Fruit fly (Drosophila melanogaster) whole organism, prepupa: Measurements from ENCODE around the gene Dad.

ENCODE experiments used
- Blimp-1 ChIP-seq: fragments of 200-800 bp; sonication (Bioruptor generic); optimal IDR thresholded peaks from 3 replicates; lab custom pipeline; 2017; ENCODE audit warnings: missing biosample characterization, missing genetic modification characterization, mild to moderate bottlenecking, moderate library complexity, missing genetic modification reagents
- CG10631 ChIP-seq: fragments of 200-800 bp; sonication (Bioruptor generic); optimal IDR thresholded peaks from 2 replicates; lab custom pipeline; 2016; ENCODE audit warnings: missing biosample characterization, missing genetic modification characterization
- CG11294 ChIP-seq: fragments of 200-800 bp; sonication (Bioruptor generic); IDR thresholded peaks from 2 replicates; pipeline ENCODE4 v1.3.6; 2022; ENCODE audit warnings: missing biosample characterization, missing genetic modification characterization
- CG11762 ChIP-seq: fragments of 200-800 bp; sonication (Bioruptor generic); optimal IDR thresholded peaks from 3 replicates; lab custom pipeline; 2016; ENCODE audit warnings: missing biosample characterization, missing genetic modification characterization; ENCODE audit not compliant: insufficient read depth
- CG11902 ChIP-seq: fragments of 200-800 bp; sonication (Bioruptor generic); optimal IDR thresholded peaks from 3 replicates; lab custom pipeline; 2016; ENCODE audit warnings: missing biosample characterization, missing genetic modification characterization
- CG15336 ChIP-seq: fragments of 200-800 bp; sonication (Bioruptor generic); IDR thresholded peaks from 2 replicates; pipeline ENCODE4 v1.3.6; 2022; ENCODE audit warnings: missing biosample characterization, missing genetic modification characterization
- CG16779 ChIP-seq: fragments of 200-800 bp; sonication (Bioruptor generic); optimal IDR thresholded peaks from 3 replicates; lab custom pipeline; 2017; ENCODE audit warnings: missing biosample characterization, mild to moderate bottlenecking, missing genetic modification characterization
- CG3032 ChIP-seq: fragments of 200-800 bp; optimal IDR thresholded peaks from 2 replicates; lab custom pipeline; 2019; ENCODE audit warnings: missing biosample characterization, mild to moderate bottlenecking, missing genetic modification characterization, moderate library complexity
- CG32006 ChIP-seq: fragments of 200-800 bp; sonication (Bioruptor generic); optimal IDR thresholded peaks from 3 replicates; lab custom pipeline; 2017; ENCODE audit warnings: missing biosample characterization, mild to moderate bottlenecking, missing genetic modification characterization
- CG3919 ChIP-seq: fragments of 200-800 bp; sonication (Bioruptor generic); optimal IDR thresholded peaks from 3 replicates; lab custom pipeline; 2016; ENCODE audit warnings: missing biosample characterization, missing genetic modification characterization
- CG4318 ChIP-seq: fragments of 200-800 bp; sonication (Bioruptor generic); optimal IDR thresholded peaks from 3 replicates; lab custom pipeline; 2017; ENCODE audit warnings: missing biosample characterization, mild to moderate bottlenecking, missing genetic modification characterization
- CG6276 ChIP-seq: fragments of 200-800 bp; sonication (Bioruptor generic); optimal IDR thresholded peaks from 2 replicates; lab custom pipeline; 2017; ENCODE audit warnings: missing biosample characterization, mild to moderate bottlenecking, missing genetic modification characterization
- CG6792 ChIP-seq: fragments of 200-800 bp; sonication (Bioruptor generic); optimal IDR thresholded peaks from 3 replicates; lab custom pipeline; 2016; ENCODE audit warnings: missing biosample characterization, missing genetic modification characterization
- CG6808 ChIP-seq: fragments of 200-800 bp; sonication (Bioruptor generic); optimal IDR thresholded peaks from 3 replicates; lab custom pipeline; 2017; ENCODE audit warnings: missing biosample characterization, missing genetic modification characterization, mild to moderate bottlenecking, moderate library complexity, missing genetic modification reagents
- CG6854 ChIP-seq: fragments of 200-800 bp; sonication (Bioruptor generic); optimal IDR thresholded peaks from 2 replicates; lab custom pipeline; 2017; ENCODE audit warnings: missing biosample characterization, mild to moderate bottlenecking, missing genetic modification characterization
- CG8119 ChIP-seq: fragments of 200-800 bp; sonication (Bioruptor generic); IDR thresholded peaks from 3 replicates; pipeline ENCODE4 v1.3.6; 2022; ENCODE audit warnings: missing biosample characterization, missing genetic modification characterization
- CG8319 ChIP-seq: fragments of 200-800 bp; sonication (Bioruptor generic); optimal IDR thresholded peaks from 3 replicates; lab custom pipeline; 2016; ENCODE audit warnings: missing biosample characterization, missing genetic modification characterization
- CG8632 ChIP-seq: fragments of 200-800 bp; sonication (Bioruptor generic); optimal IDR thresholded peaks from 3 replicates; lab custom pipeline; 2016; ENCODE audit warnings: missing biosample characterization, missing genetic modification characterization
- CG9139 ChIP-seq: fragments of 200-800 bp; sonication (Bioruptor generic); optimal IDR thresholded peaks from 3 replicates; lab custom pipeline; 2017; ENCODE audit warnings: missing biosample characterization, mild to moderate bottlenecking, missing genetic modification characterization
- Eip75B ChIP-seq: fragments of 200-800 bp; sonication (Bioruptor generic); optimal IDR thresholded peaks from 3 replicates; lab custom pipeline; 2016; ENCODE audit warnings: missing biosample characterization, missing genetic modification characterization
- Eip78C ChIP-seq: fragments of 200-800 bp; sonication (Bioruptor generic); peaks from one replicate; lab custom pipeline; 2016; ENCODE audit warnings: missing biosample characterization, missing genetic modification characterization
- Ets96B ChIP-seq: fragments of 200-800 bp; optimal IDR thresholded peaks from 2 replicates; lab custom pipeline; 2019; ENCODE audit warnings: missing biosample characterization, mild to moderate bottlenecking, missing genetic modification characterization, moderate library complexity
- Gug ChIP-seq: fragments of 200-800 bp; sonication (Bioruptor generic); IDR thresholded peaks from 2 replicates; pipeline ENCODE4 v1.3.6; 2022; ENCODE audit warnings: missing biosample characterization, missing genetic modification characterization
- Hr38 ChIP-seq: sonication (Bioruptor generic); optimal IDR thresholded peaks from 2 replicates; lab custom pipeline; 2016; ENCODE audit warnings: missing biosample characterization, missing genetic modification characterization
- Hr39 ChIP-seq: fragments of 200-800 bp; sonication (Bioruptor generic); optimal IDR thresholded peaks from 2 replicates; lab custom pipeline; 2016; ENCODE audit warnings: missing biosample characterization, missing genetic modification characterization
- Hr4 ChIP-seq: fragments of 200-800 bp; sonication (Bioruptor generic); optimal IDR thresholded peaks from 3 replicates; lab custom pipeline; 2016; ENCODE audit warnings: missing biosample characterization, missing genetic modification characterization
- Lpt ChIP-seq: fragments of 200-800 bp; sonication (Bioruptor generic); optimal IDR thresholded peaks from 3 replicates; lab custom pipeline; 2016; ENCODE audit warnings: missing biosample characterization, missing genetic modification characterization
- Met ChIP-seq: fragments of 200-800 bp; sonication (Bioruptor generic); optimal IDR thresholded peaks from 3 replicates; lab custom pipeline; 2016; ENCODE audit warnings: missing biosample characterization, missing genetic modification characterization
- Smox ChIP-seq: fragments of 200-800 bp; sonication (Bioruptor generic); optimal IDR thresholded peaks from 3 replicates; lab custom pipeline; 2016; ENCODE audit warnings: missing biosample characterization, missing genetic modification characterization
- Sox102F ChIP-seq: fragments of 200-800 bp; sonication (Bioruptor generic); optimal IDR thresholded peaks from 2 replicates; lab custom pipeline; 2016; ENCODE audit warnings: missing biosample characterization, mild to moderate bottlenecking, missing genetic modification characterization
- Sox15 ChIP-seq: fragments of 200-800 bp; sonication (Bioruptor generic); optimal IDR thresholded peaks from 3 replicates; lab custom pipeline; 2016; ENCODE audit warnings: missing biosample characterization, missing genetic modification characterization
- acj6 ChIP-seq: fragments of 200-800 bp; sonication (Bioruptor generic); optimal IDR thresholded peaks from 3 replicates; lab custom pipeline; 2016; ENCODE audit warnings: missing biosample characterization, missing genetic modification characterization
- cyc ChIP-seq: fragments of 200-800 bp; sonication (Bioruptor generic); optimal IDR thresholded peaks from 3 replicates; lab custom pipeline; 2016; ENCODE audit warnings: missing biosample characterization, missing genetic modification characterization
- dac ChIP-seq: fragments of 200-800 bp; sonication (Bioruptor generic); optimal IDR thresholded peaks from 2 replicates; lab custom pipeline; 2017; ENCODE audit warnings: missing biosample characterization, mild to moderate bottlenecking, missing genetic modification characterization
- dsx ChIP-seq: fragments of 200-800 bp; optimal IDR thresholded peaks from 3 replicates; lab custom pipeline; 2019; ENCODE audit warnings: missing biosample characterization, mild to moderate bottlenecking, missing genetic modification characterization, moderate library complexity; ENCODE audit not compliant: poor library complexity, severe bottlenecking
- eg ChIP-seq: fragments of 200-800 bp; sonication (Bioruptor generic); IDR thresholded peaks from 3 replicates; pipeline ENCODE4 v1.3.6; 2022; ENCODE audit warnings: missing biosample characterization, missing genetic modification characterization
- esn ChIP-seq: fragments of 200-800 bp; sonication (Bioruptor generic); optimal IDR thresholded peaks from 2 replicates; lab custom pipeline; 2016; ENCODE audit warnings: missing biosample characterization, mild to moderate bottlenecking, missing genetic modification characterization, moderate library complexity
- fd59A ChIP-seq: fragments of 200-800 bp; sonication (Bioruptor generic); optimal IDR thresholded peaks from 2 replicates; lab custom pipeline; 2017; ENCODE audit warnings: missing biosample characterization, mild to moderate bottlenecking, missing genetic modification characterization, missing genetic modification reagents
- fd85E ChIP-seq: fragments of 200-800 bp; sonication (Bioruptor generic); optimal IDR thresholded peaks from 3 replicates; lab custom pipeline; 2016; ENCODE audit warnings: missing biosample characterization, missing genetic modification characterization
- lz ChIP-seq: fragments of 200-800 bp; sonication (Bioruptor generic); optimal IDR thresholded peaks from 3 replicates; lab custom pipeline; 2016; ENCODE audit warnings: missing biosample characterization, missing genetic modification characterization
- net ChIP-seq: fragments of 200-800 bp; sonication (Bioruptor generic); optimal IDR thresholded peaks from 3 replicates; lab custom pipeline; 2016; ENCODE audit warnings: missing biosample characterization, missing genetic modification characterization
- salr ChIP-seq, 2 experiments: fragments of 200-800 bp; sonication (Bioruptor generic); optimal IDR thresholded peaks; 3 replicates each; lab custom pipeline; 2016 to 2018; ENCODE audit warnings: missing biosample characterization in 2 of 2, missing genetic modification characterization in 2 of 2, mild to moderate bottlenecking in 1 of 2
- spab ChIP-seq: fragments of 200-800 bp; sonication (Bioruptor generic); optimal IDR thresholded peaks from 2 replicates; lab custom pipeline; 2017; ENCODE audit warnings: missing biosample characterization, mild to moderate bottlenecking, missing genetic modification characterization, missing genetic modification reagents
- ss ChIP-seq, 2 experiments: fragments of 200-800 bp; sonication (Bioruptor generic); optimal IDR thresholded peaks; 2 replicates in 1 of 2; 3 replicates in 1 of 2; lab custom pipeline; 2017 to 2018; ENCODE audit warnings: mild to moderate bottlenecking in 2 of 2, missing biosample characterization in 2 of 2, missing genetic modification characterization in 2 of 2, moderate library complexity in 1 of 2
- svp ChIP-seq: fragments of 200-800 bp; sonication (Bioruptor generic); peaks from one replicate; lab custom pipeline; 2016; ENCODE audit warnings: missing biosample characterization, missing genetic modification characterization
- vri ChIP-seq: fragments of 200-800 bp; sonication (Bioruptor generic); optimal IDR thresholded peaks from 3 replicates; lab custom pipeline; 2016; ENCODE audit warnings: missing biosample characterization, mild to moderate bottlenecking, missing genetic modification characterization

Dad gene

DNA sequence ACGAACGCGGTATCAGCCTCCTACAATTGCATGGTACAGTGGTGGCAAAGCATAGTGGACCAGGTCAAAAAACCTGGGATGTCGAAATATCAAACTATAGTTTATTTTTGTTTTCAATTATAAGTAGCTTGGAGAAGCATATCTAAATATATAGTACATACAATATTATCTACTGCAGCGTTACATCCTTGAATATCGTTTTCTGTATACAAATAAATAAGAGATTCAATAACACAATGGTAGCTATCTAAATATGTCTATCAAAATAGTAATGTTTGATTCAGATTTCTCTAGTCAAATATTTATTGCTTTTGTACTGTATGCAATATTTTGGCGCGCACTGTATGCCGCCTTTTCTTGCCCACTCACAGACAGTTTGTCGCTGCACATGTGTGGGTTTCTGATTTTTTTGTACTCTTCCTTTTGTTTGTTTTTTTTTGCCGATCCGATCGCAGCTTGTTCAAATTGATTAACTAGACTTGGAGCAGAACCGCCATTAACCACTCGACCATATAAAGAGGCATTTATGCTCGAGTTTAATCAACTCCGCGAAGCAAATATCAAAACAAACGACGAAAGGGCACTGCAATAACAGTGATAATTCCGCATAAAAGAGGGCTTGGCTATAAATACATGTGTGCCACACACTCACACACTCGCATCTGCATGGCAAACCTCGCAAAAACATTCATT lies 27.0 kb downstream of the Dad start (continued):
- TF ChIP-seq Eip75B (GFP tag; lab: Kevin White, UChicago) (peak; percentile 98), net (GFP tag; lab: Kevin White, UChicago) (peak; percentile 97), CG8632 (GFP tag; lab: Kevin White, UChicago) (peak; percentile 98), CG15336 (GFP tag; lab: Robert Waterston, UW) (peak; percentile 98), fd59A (GFP tag; lab: Kevin White, UChicago) (peak; percentile 97), Ets96B (peak; percentile 98), fd85E (peak; percentile 94), Hr39 (GFP tag; lab: Kevin White, UChicago) (peak; percentile 94), CG6276 (peak; percentile 99), esn (GFP tag; lab: Kevin White, UChicago) (peak; percentile 98), cyc (GFP tag; lab: Kevin White, UChicago) (peak; percentile 94), Gug (GFP tag; lab: Robert Waterston, UW) (peak; percentile 94), CG8319 (peak; percentile 96), CG8119 (GFP tag; lab: Robert Waterston, UW) (peak; percentile 99), CG6854 (GFP tag; lab: Kevin White, UChicago) (peak; percentile 91), CG11762 (GFP tag; lab: Kevin White, UChicago) (peak; percentile 99), ss (GFP tag; optimal IDR thresholded peaks at IDR 0.05; lab: Kevin White, UChicago) (peak; percentile 95 to 97), CG16779 (tag; lab: Kevin White, UChicago) (peak; percentile 97), Blimp-1 (GFP tag; lab: Kevin White, UChicago) (peak; percentile 88), CG9139 (peak; percentile 94), CG4318 (GFP tag; lab: Kevin White, UChicago) (peak; percentile 95), acj6 (GFP tag; lab: Kevin White, UChicago) (peak; percentile 97)
- TF ChIP-seq, all 60 proteins: peak for 60

DNA sequence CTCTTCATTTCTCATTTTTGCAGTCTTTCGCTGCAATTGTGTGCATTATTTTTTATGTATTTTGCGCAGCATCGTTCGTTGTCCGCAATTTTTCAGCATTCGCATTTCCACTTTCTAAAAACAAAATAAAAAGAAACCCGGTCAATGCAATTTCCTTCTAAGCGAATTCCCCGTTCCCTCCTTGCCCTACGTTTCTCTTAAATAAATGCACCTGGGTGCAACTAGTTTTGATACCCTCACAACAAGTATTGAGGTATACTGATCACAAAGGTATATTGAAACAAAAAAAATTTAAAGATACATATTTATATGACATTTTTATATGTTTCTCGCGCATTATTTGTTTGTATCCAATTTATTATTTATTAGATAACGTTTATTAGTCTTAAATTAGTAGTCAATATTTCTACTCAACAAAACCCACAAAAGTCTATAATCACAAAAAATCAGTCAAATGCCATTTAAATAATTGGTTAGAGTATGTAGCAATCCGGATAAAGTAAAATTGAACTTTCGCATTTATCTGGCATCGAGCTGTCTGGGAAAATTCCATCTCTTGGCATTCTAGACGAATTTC lies 27.6 kb downstream of the Dad start:
- TF ChIP-seq CG15336 (GFP tag; lab: Robert Waterston, UW), result peak; percentile 92
- TF ChIP-seq Ets96B, result peak; percentile 80
- no peak for TF ChIP-seq CG10631 (GFP tag; lab: Kevin White, UChicago)
- TF ChIP-seq Gug (GFP tag; lab: Robert Waterston, UW), result peak; percentile 85
- no peak for TF ChIP-seq Blimp-1 (GFP tag; lab: Kevin White, UChicago)
- TF ChIP-seq eg (GFP tag; lab: Robert Waterston, UW), result peak; percentile 81
- TF ChIP-seq dsx (GFP tag; lab: Kevin White, UChicago), result peak; percentile 75
- peak; percentile 73 for TF ChIP-seq CG6808
- peak; percentile 30 for TF ChIP-seq lz (GFP tag; lab: Kevin White, UChicago)
- TF ChIP-seq CG3032, result peak; percentile 84
- TF ChIP-seq svp, result no peak
- peak; percentile 53 for TF ChIP-seq esn (GFP tag; lab: Kevin White, UChicago)
- TF ChIP-seq CG11762 (GFP tag; lab: Kevin White, UChicago), result peak; percentile 61
- peak in 1 of 2 experiments; percentile 92 for TF ChIP-seq salr (GFP tag; optimal IDR thresholded peaks at IDR 0.05; lab: Kevin White, UChicago)
- TF ChIP-seq CG32006 (GFP tag; lab: Kevin White, UChicago), result peak; percentile 94
- no peak for TF ChIP-seq vri (GFP tag; lab: Kevin White, UChicago)
- peak; percentile 75 for TF ChIP-seq CG3919 (GFP tag; lab: Kevin White, UChicago)
- TF ChIP-seq Hr4 (GFP tag; lab: Kevin White, UChicago), result peak; percentile 92
- no peak for TF ChIP-seq Sox15 (GFP tag; lab: Kevin White, UChicago)
- TF ChIP-seq Lpt (GFP tag; lab: Kevin White, UChicago), result peak; percentile 82
- no peak for TF ChIP-seq spab
- TF ChIP-seq Hr39 (GFP tag; lab: Kevin White, UChicago), result no peak
- TF ChIP-seq Smox (GFP tag; lab: Kevin White, UChicago), result no peak
- peak; percentile 41 for TF ChIP-seq CG6792 (GFP tag; lab: Kevin White, UChicago)
- peak; percentile 78 for TF ChIP-seq CG11294 (GFP tag; lab: Robert Waterston, UW)
- TF ChIP-seq CG6854 (GFP tag; lab: Kevin White, UChicago), result no peak
- TF ChIP-seq Eip78C (GFP tag; lab: Kevin White, UChicago), result peak; percentile 95
- no peak for TF ChIP-seq CG11902 (GFP tag; lab: Kevin White, UChicago)
- peak; percentile 39 for TF ChIP-seq cyc (GFP tag; lab: Kevin White, UChicago)
- TF ChIP-seq net (GFP tag; lab: Kevin White, UChicago), result peak; percentile 83
- TF ChIP-seq dac, result peak; percentile 49
- TF ChIP-seq CG6276, result no peak
- no peak for TF ChIP-seq Hr38
- TF ChIP-seq Met (GFP tag; lab: Kevin White, UChicago), result no peak
- no peak for TF ChIP-seq Sox102F (GFP tag; lab: Kevin White, UChicago)
